1 fruit fly cellular context compared by ENCODE assay signal in genomic region chr3R:11216156-11216630, dm6.
TF ChIP-seq lines count a peak whose summit lies in the region.

Gene RpS25, minus strand, starts transcription at chr3R:11216287.
Gene CG4820, plus strand, starts transcription at chr3R:11216535.

TF ChIP-seq in whole organism, embryonic, 481 proteins besides CTCF, POLR2A, EP300 and RAD21 (continued from another document):
- TF ChIP-seq B-H1 (GFP tag; IDR thresholded peaks at IDR 0.05; lab: Robert Waterston, UW) (peak; percentile 69; the same call in 2 of the 3 replicates), eyg (GFP tag; optimal IDR thresholded peaks at IDR 0.05; lab: Kevin White, UChicago) (peak; percentile 94), onecut (GFP tag; IDR thresholded peaks at IDR 0.05; lab: Robert Waterston, UW) (peak; percentile 93), lola (GFP tag; optimal IDR thresholded peaks at IDR 0.05; lab: Kevin White, UChicago) (peak in 1 of 3 experiments; percentile 76), nom (GFP tag; optimal IDR thresholded peaks at IDR 0.05; lab: Kevin White, UChicago) (peak; percentile 90), TFAM (GFP tag; optimal IDR thresholded peaks at IDR 0.05; lab: Kevin White, UChicago) (peak; percentile 73), sc (optimal IDR thresholded peaks at IDR 0.05; lab: Kevin White, UChicago) (no peak), sc (GFP tag; optimal IDR thresholded peaks at IDR 0.05; lab: Kevin White, UChicago) (peak; percentile 86), p53 (GFP tag; optimal IDR thresholded peaks at IDR 0.05; lab: Kevin White, UChicago) (peak; percentile 93), CG8924 (tag; optimal IDR thresholded peaks at IDR 0.05; lab: Kevin White, UChicago) (peak; percentile 87), twi (tag; optimal IDR thresholded peaks at IDR 0.05; lab: Kevin White, UChicago) (peak; percentile 84), CG6813 (GFP tag; optimal IDR thresholded peaks at IDR 0.05; lab: Kevin White, UChicago) (peak; percentile 92), CG1529 (GFP tag; optimal IDR thresholded peaks at IDR 0.05; lab: Kevin White, UChicago) (peak; percentile 85), D (optimal IDR thresholded peaks at IDR 0.05; lab: Kevin White, UChicago) (no peak), D (GFP tag; optimal IDR thresholded peaks at IDR 0.05; lab: Kevin White, UChicago) (peak; percentile 86), gsb (GFP tag; IDR thresholded peaks at IDR 0.05; lab: Robert Waterston, UW) (peak; percentile 66), CG10209 (GFP tag; optimal IDR thresholded peaks at IDR 0.05; lab: Kevin White, UChicago) (peak; percentile 93), wor (GFP tag; IDR thresholded peaks at IDR 0.05; lab: Robert Waterston, UW) (0 out of 2 replicates have a peak, but pooled peaks have one; percentile 44), CG14965 (GFP tag; optimal IDR thresholded peaks at IDR 0.05; lab: Kevin White, UChicago; ENCODE audit: borderline replicate concordance) (peak; percentile 66), CG4730 (GFP tag; IDR thresholded peaks at IDR 0.05; lab: Robert Waterston, UW) (peak; percentile 75), CG32532 (GFP tag; IDR thresholded peaks at IDR 0.05; lab: Robert Waterston, UW) (peak; percentile 89), CG4820 (GFP tag; optimal IDR thresholded peaks at IDR 0.05; lab: Kevin White, UChicago) (peak; percentile 94), Dbx (GFP tag; IDR thresholded peaks at IDR 0.05; lab: Robert Waterston, UW) (peak; percentile 92), ro (GFP tag; IDR thresholded peaks at IDR 0.05; lab: Robert Waterston, UW) (no peak; the same call in 1 of the 2 replicates), BtbVII (GFP tag; optimal IDR thresholded peaks at IDR 0.05; lab: Kevin White, UChicago) (peak; percentile 92), otp (GFP tag; IDR thresholded peaks at IDR 0.05; lab: Robert Waterston, UW) (peak; percentile 90), sqz (GFP tag; optimal IDR thresholded peaks at IDR 0.05; lab: Kevin White, UChicago) (peak; percentile 91), pum (GFP tag; optimal IDR thresholded peaks at IDR 0.05; lab: Kevin White, UChicago) (peak; percentile 78), CG5180 (GFP tag; optimal IDR thresholded peaks at IDR 0.05; lab: Kevin White, UChicago) (peak; percentile 81), Dip2 (GFP tag; IDR thresholded peaks at IDR 0.05; lab: Robert Waterston, UW) (no peak), NfI (GFP tag; optimal IDR thresholded peaks at IDR 0.05; lab: Kevin White, UChicago) (peak; percentile 96), gro (GFP tag; optimal IDR thresholded peaks at IDR 0.05; lab: Kevin White, UChicago) (peak; percentile 94), CG1647 (GFP tag; optimal IDR thresholded peaks at IDR 0.05; lab: Kevin White, UChicago) (peak; percentile 82), zfh1 (GFP tag; IDR thresholded peaks at IDR 0.05; lab: Robert Waterston, UW) (peak; percentile 87), Optix (GFP tag; IDR thresholded peaks at IDR 0.05; lab: Robert Waterston, UW) (peak; percentile 81), dmrt99B (tag; optimal IDR thresholded peaks at IDR 0.05; lab: Kevin White, UChicago) (peak; percentile 82), CG1024 (GFP tag; IDR thresholded peaks at IDR 0.05; lab: Robert Waterston, UW) (peak; percentile 74), sug (tag; optimal IDR thresholded peaks at IDR 0.05; lab: Kevin White, UChicago) (peak; percentile 92), C15 (GFP tag; IDR thresholded peaks at IDR 0.05; lab: Robert Waterston, UW) (peak; percentile 57; the same call in 1 of the 3 replicates), Camta (GFP tag; optimal IDR thresholded peaks at IDR 0.05; lab: Kevin White, UChicago) (peak; percentile 94), repo (GFP tag; optimal IDR thresholded peaks at IDR 0.05; lab: Kevin White, UChicago) (peak; percentile 92), Aef1 (GFP tag; IDR thresholded peaks at IDR 0.05; lab: Robert Waterston, UW) (peak; percentile 59; the same call in 2 of the 3 replicates), CG8359 (GFP tag; optimal IDR thresholded peaks at IDR 0.05; lab: Kevin White, UChicago; ENCODE audit: borderline replicate concordance) (peak; percentile 84), Max (GFP tag; optimal IDR thresholded peaks at IDR 0.05; lab: Kevin White, UChicago) (peak; percentile 94)
